Worm (Caenorhabditis elegans) whole organism, L4 larva: Measurements from ENCODE around the gene rpb-2.

Source experiments
- F10B5.3 ChIP-seq: sonication (generic microtip); optimal IDR thresholded peaks from 2 replicates; lab custom pipeline; 2016; ENCODE audit warnings: mild to moderate bottlenecking, missing genetic modification characterization, missing compliant biosample characterization
- F49E8.2 ChIP-seq: sonication (generic microtip); optimal IDR thresholded peaks from 2 replicates; lab custom pipeline; 2016; ENCODE audit warnings: missing compliant biosample characterization, mild to moderate bottlenecking, missing genetic modification characterization, borderline replicate concordance
- Y48G9A.11 ChIP-seq: fragments of 200-800 bp; sonication (Bioruptor generic); IDR thresholded peaks from 2 replicates; pipeline ENCODE4 v1.3.6; 2022; ENCODE audit warnings: missing genetic modification reagents, missing genetic modification characterization, missing compliant biosample characterization
- ZK337.2 ChIP-seq: fragments of 200-800 bp; sonication (Bioruptor generic); IDR thresholded peaks from 2 replicates; pipeline ENCODE4 v1.3.6; 2022; ENCODE audit warnings: missing genetic modification reagents, missing genetic modification characterization, missing compliant biosample characterization
- aha-1 ChIP-seq: fragments of 150-350 bp; peaks from one replicate; lab custom pipeline; 2014; ENCODE audit warnings: missing biosample characterization, missing genetic modification characterization
- arid-1 ChIP-seq: fragments of 200-800 bp; sonication (Bioruptor generic); conservative IDR thresholded peaks from 2 replicates; pipeline ENCODE4 v1.3.6; 2022; ENCODE audit warnings: missing genetic modification reagents, missing genetic modification characterization, missing compliant biosample characterization
- ceh-20 ChIP-seq: fragments of 200-800 bp; sonication (Bioruptor generic); IDR thresholded peaks from 2 replicates; pipeline ENCODE4 v1.3.6; 2022; ENCODE audit warnings: missing genetic modification reagents, missing genetic modification characterization, missing compliant biosample characterization
- ceh-62 ChIP-seq: sonication (generic microtip); optimal IDR thresholded peaks from 2 replicates; lab custom pipeline; 2017; ENCODE audit warnings: missing biosample characterization, missing genetic modification characterization
- ceh-82 ChIP-seq: sonication (generic microtip); optimal IDR thresholded peaks from 2 replicates; lab custom pipeline; 2017; ENCODE audit warnings: missing biosample characterization, missing genetic modification characterization
- ctbp-1 ChIP-seq: fragments of 200-800 bp; sonication (Bioruptor generic); IDR thresholded peaks from 2 replicates; pipeline ENCODE4 v1.3.6; 2022; ENCODE audit warnings: missing genetic modification reagents, missing genetic modification characterization, missing compliant biosample characterization
- daf-19 ChIP-seq: fragments of 200-800 bp; sonication (Bioruptor generic); conservative IDR thresholded peaks from 2 replicates; pipeline ENCODE4 v1.3.6; 2022; ENCODE audit warnings: missing genetic modification characterization, missing compliant biosample characterization
- dmd-9 ChIP-seq: fragments of 200-800 bp; sonication (Bioruptor generic); IDR thresholded peaks from 2 replicates; pipeline ENCODE4 v1.3.6; 2022; ENCODE audit warnings: missing genetic modification reagents, missing genetic modification characterization, missing compliant biosample characterization
- duxl-1 ChIP-seq: sonication (generic microtip); optimal IDR thresholded peaks from 2 replicates; lab custom pipeline; 2016; ENCODE audit warnings: mild to moderate bottlenecking, missing genetic modification characterization, moderate library complexity, missing compliant biosample characterization; ENCODE audit not compliant: poor library complexity
- fos-1 ChIP-seq: fragments of 150-350 bp; optimal IDR thresholded peaks from 2 replicates; lab custom pipeline; 2014; ENCODE audit warnings: missing biosample characterization, missing genetic modification characterization
- hif-1 ChIP-seq, 2 experiments: sonication (generic microtip); optimal IDR thresholded peaks; 2 replicates each; lab custom pipeline; 2016 to 2017; ENCODE audit warnings: missing compliant biosample characterization in 2 of 2, missing genetic modification characterization in 2 of 2, missing genetic modification reagents in 2 of 2, missing genotype in 2 of 2, mild to moderate bottlenecking in 1 of 2
- hlh-30 ChIP-seq: sonication (generic microtip); optimal IDR thresholded peaks from 2 replicates; lab custom pipeline; 2017; ENCODE audit warnings: antibody characterized with exemption, mild to moderate bottlenecking, missing genetic modification characterization, missing compliant biosample characterization; ENCODE audit not compliant: insufficient read depth
- jun-1 ChIP-seq: fragments of 150-350 bp; optimal IDR thresholded peaks from 2 replicates; lab custom pipeline; 2014; ENCODE audit warnings: missing biosample characterization, missing genetic modification reagents, missing genetic modification characterization
- lim-7 ChIP-seq: fragments of 200-800 bp; sonication (Bioruptor generic); IDR thresholded peaks from 2 replicates; pipeline ENCODE4 v1.3.6; 2022; ENCODE audit warnings: missing genetic modification characterization, missing compliant biosample characterization
- lin-1 ChIP-seq: fragments of 200-800 bp; sonication (Bioruptor generic); IDR thresholded peaks from 2 replicates; pipeline ENCODE4 v1.3.6; 2022; ENCODE audit warnings: missing genetic modification reagents, missing genetic modification characterization, missing compliant biosample characterization
- lin-13 ChIP-seq: fragments of 150-350 bp; optimal IDR thresholded peaks from 2 replicates; lab custom pipeline; 2014; ENCODE audit warnings: missing biosample characterization, missing genetic modification reagents, missing genetic modification characterization
- lin-15B ChIP-seq: fragments of 150-350 bp; sonication (generic microtip); optimal IDR thresholded peaks from 3 replicates; lab custom pipeline; 2014; ENCODE audit warnings: missing biosample characterization, missing genetic modification characterization
- lin-38 ChIP-seq: fragments of 200-800 bp; sonication (Bioruptor generic); IDR thresholded peaks from 2 replicates; pipeline ENCODE4 v1.3.6; 2022; ENCODE audit warnings: missing genetic modification reagents, missing genetic modification characterization, missing compliant biosample characterization
- madf-9 ChIP-seq: fragments of 200-800 bp; sonication (Bioruptor generic); conservative IDR thresholded peaks from 2 replicates; pipeline ENCODE4 v1.3.6; 2022; ENCODE audit warnings: missing genetic modification reagents, missing genetic modification characterization, missing compliant biosample characterization
- mes-2 ChIP-seq: sonication (generic microtip); optimal IDR thresholded peaks from 2 replicates; lab custom pipeline; 2016; ENCODE audit warnings: missing genotype, mild to moderate bottlenecking, missing genetic modification characterization, missing compliant biosample characterization; ENCODE audit not compliant: poor library complexity, severe bottlenecking
- mxl-2 ChIP-seq: fragments of 200-800 bp; sonication (Bioruptor generic); conservative IDR thresholded peaks from 2 replicates; pipeline ENCODE4 v1.3.6; 2022; ENCODE audit warnings: missing genetic modification reagents, missing genetic modification characterization, missing compliant biosample characterization
- mxl-3 ChIP-seq: fragments of 200-800 bp; sonication (Bioruptor generic); optimal IDR thresholded peaks from 2 replicates; lab custom pipeline; 2018; ENCODE audit warnings: mild to moderate bottlenecking, missing genetic modification characterization, missing compliant biosample characterization
- nhr-10 ChIP-seq: fragments of 150-350 bp; optimal IDR thresholded peaks from 2 replicates; lab custom pipeline; 2014; ENCODE audit warnings: missing biosample characterization, missing genetic modification characterization
- nhr-102 ChIP-seq: sonication (generic microtip); optimal IDR thresholded peaks from 2 replicates; lab custom pipeline; 2016; ENCODE audit warnings: mild to moderate bottlenecking, missing genetic modification characterization, moderate library complexity, missing compliant biosample characterization
- nhr-11 ChIP-seq: fragments of 150-350 bp; optimal IDR thresholded peaks from 2 replicates; lab custom pipeline; 2014; ENCODE audit warnings: missing biosample characterization, missing genetic modification characterization
- nhr-111 ChIP-seq: fragments of 200-800 bp; sonication (Bioruptor generic); optimal IDR thresholded peaks from 2 replicates; lab custom pipeline; 2018; ENCODE audit warnings: mild to moderate bottlenecking, missing genetic modification characterization, missing compliant biosample characterization
- nhr-25 ChIP-seq: sonication (generic microtip); optimal IDR thresholded peaks from 2 replicates; lab custom pipeline; 2017; ENCODE audit warnings: missing genetic modification characterization, mild to moderate bottlenecking, missing compliant biosample characterization, antibody characterized with exemption, moderate library complexity, borderline replicate concordance; ENCODE audit not compliant: insufficient read depth
- nhr-28 ChIP-seq: fragments of 150-350 bp; optimal IDR thresholded peaks from 2 replicates; lab custom pipeline; 2014; ENCODE audit warnings: missing biosample characterization, missing genetic modification characterization
- nhr-41 ChIP-seq: fragments of 200-800 bp; sonication (Bioruptor generic); IDR thresholded peaks from 2 replicates; pipeline ENCODE4 v1.3.6; 2022; ENCODE audit warnings: missing genetic modification reagents, missing genetic modification characterization, missing compliant biosample characterization
- nhr-6 ChIP-seq: fragments of 150-350 bp; optimal IDR thresholded peaks from 2 replicates; lab custom pipeline; 2014; ENCODE audit warnings: missing biosample characterization, missing genetic modification characterization
- nhr-76 ChIP-seq: fragments of 150-350 bp; optimal IDR thresholded peaks from 2 replicates; lab custom pipeline; 2014; ENCODE audit warnings: missing biosample characterization, missing genetic modification characterization
- php-3 ChIP-seq: fragments of 200-800 bp; sonication (Bioruptor generic); IDR thresholded peaks from 2 replicates; pipeline ENCODE4 v1.3.6; 2022; ENCODE audit warnings: missing genetic modification reagents, missing genetic modification characterization, missing compliant biosample characterization
- pqm-1 ChIP-seq: sonication (generic microtip); optimal IDR thresholded peaks from 2 replicates; lab custom pipeline; 2017; ENCODE audit warnings: missing biosample characterization, missing genetic modification characterization
- rbr-2 ChIP-seq: sonication (generic microtip); optimal IDR thresholded peaks from 2 replicates; lab custom pipeline; 2016; ENCODE audit warnings: missing genotype, missing genetic modification characterization, missing compliant biosample characterization
- saeg-2 ChIP-seq: fragments of 200-800 bp; sonication (Bioruptor generic); IDR thresholded peaks from 2 replicates; pipeline ENCODE4 v1.3.6; 2022; ENCODE audit warnings: missing genetic modification reagents, missing genetic modification characterization, missing compliant biosample characterization
- sdz-12 ChIP-seq: fragments of 200-800 bp; sonication (Bioruptor generic); optimal IDR thresholded peaks from 2 replicates; lab custom pipeline; 2018; ENCODE audit warnings: mild to moderate bottlenecking, missing genetic modification characterization, missing compliant biosample characterization
- skn-1 ChIP-seq: fragments of 150-350 bp; optimal IDR thresholded peaks from 2 replicates; lab custom pipeline; 2014; ENCODE audit warnings: missing biosample characterization, missing genetic modification characterization
- snpc-1.2 ChIP-seq: fragments of 200-800 bp; sonication (Bioruptor generic); IDR thresholded peaks from 2 replicates; pipeline ENCODE4 v1.3.6; 2022; ENCODE audit warnings: missing genetic modification reagents, missing genetic modification characterization, missing compliant biosample characterization
- spr-1 ChIP-seq: sonication (generic microtip); optimal IDR thresholded peaks from 2 replicates; lab custom pipeline; 2016; ENCODE audit warnings: mild to moderate bottlenecking, missing genetic modification characterization, missing compliant biosample characterization
- tra-1 ChIP-seq: fragments of 200-800 bp; sonication (Bioruptor generic); IDR thresholded peaks from 2 replicates; pipeline ENCODE4 v1.3.6; 2022; ENCODE audit warnings: missing genetic modification reagents, missing genetic modification characterization, missing compliant biosample characterization
- unc-62 ChIP-seq, 3 experiments: fragments of 150-350 bp in 1 of 3; sonication (generic microtip); optimal IDR thresholded peaks in 2 of 3; peaks in 1 of 3; 1 replicate in 1 of 3; 2 replicates in 2 of 3; lab custom pipeline; 2014 to 2017; ENCODE audit warnings: missing biosample characterization in 3 of 3, missing genetic modification characterization in 3 of 3, missing genetic modification reagents in 3 of 3, missing genotype in 1 of 3
- vab-7 ChIP-seq: fragments of 200-800 bp; sonication (Bioruptor generic); IDR thresholded peaks from 2 replicates; pipeline ENCODE4 v1.3.6; 2022; ENCODE audit warnings: missing genetic modification reagents, missing genetic modification characterization, missing compliant biosample characterization
- zag-1 ChIP-seq: fragments of 150-350 bp; optimal IDR thresholded peaks from 2 replicates; lab custom pipeline; 2014; ENCODE audit warnings: missing biosample characterization, missing genetic modification characterization
- zfp-3 ChIP-seq: fragments of 200-800 bp; sonication (Bioruptor generic); conservative IDR thresholded peaks from 2 replicates; pipeline ENCODE4 v1.3.6; 2022; ENCODE audit warnings: missing genetic modification reagents, missing genetic modification characterization, missing compliant biosample characterization
- zip-11 ChIP-seq: fragments of 200-800 bp; sonication (Bioruptor generic); IDR thresholded peaks from 2 replicates; pipeline ENCODE4 v1.3.6; 2022; ENCODE audit warnings: missing genetic modification characterization, missing compliant biosample characterization
- ztf-11 ChIP-seq: fragments of 150-350 bp; optimal IDR thresholded peaks from 2 replicates; lab custom pipeline; 2014; ENCODE audit warnings: missing biosample characterization, missing genetic modification characterization

Gene rpb-2

DNA sequence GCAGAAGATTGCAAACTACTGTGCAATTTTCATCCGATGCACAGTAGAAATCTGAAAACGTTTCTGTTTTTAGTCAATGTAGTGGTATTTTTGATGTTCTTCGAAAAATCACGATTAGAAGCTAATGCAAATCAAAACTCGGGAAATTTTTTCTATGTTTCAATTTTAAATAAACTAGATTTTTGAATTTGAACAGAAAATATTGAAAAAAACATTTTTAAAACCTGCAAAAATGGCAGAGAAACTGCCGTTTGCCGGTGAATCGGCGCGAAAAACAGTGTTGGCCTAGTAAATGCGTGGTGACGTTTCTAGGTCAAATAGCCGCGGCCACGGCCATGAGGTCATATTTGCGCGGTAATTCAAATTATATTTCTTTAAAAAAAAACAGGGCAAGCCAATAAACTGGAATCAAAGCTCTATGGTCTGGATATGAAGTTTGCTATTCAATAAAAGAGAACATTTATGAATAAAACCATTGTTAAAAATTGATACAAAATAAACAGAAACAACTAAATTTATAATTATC, 9.2 kb upstream of the rpb-2 start, which contains the start of gene set-2 (continued):
- no peak for TF ChIP-seq snpc-1.2
- TF ChIP-seq fos-1 (tag; lab: Kevin White, UChicago): no peak
- TF ChIP-seq arid-1 (GFP tag; lab: Robert Waterston, UW): peak; percentile 63
- peak; percentile 44 for TF ChIP-seq F49E8.2 (tag; lab: Kevin White, UChicago)
- 0 out of 2 replicates have a peak, but pooled peaks have one; percentile 18 for TF ChIP-seq vab-7
- peak; percentile 29 for TF ChIP-seq nhr-102 (tag; lab: Kevin White, UChicago)
- no peak for TF ChIP-seq nhr-111 (GFP tag; lab: Kevin White, UChicago)
- TF ChIP-seq lim-7 (GFP tag; lab: Robert Waterston, UW): no peak
- TF ChIP-seq sdz-12 (GFP tag; lab: Kevin White, UChicago): no peak
- peak; percentile 64 for TF ChIP-seq duxl-1
- TF ChIP-seq nhr-25 (tag; lab: Kevin White, UChicago): no peak
- TF ChIP-seq php-3 (GFP tag; lab: Robert Waterston, UW): no peak
- no peak for TF ChIP-seq unc-62 (GFP tag; optimal IDR thresholded peaks at IDR 0.05 in 1 of 2; lab: Kevin White, UChicago)
- TF ChIP-seq unc-62 (tag; optimal IDR thresholded peaks at IDR 0.05; lab: Kevin White, UChicago): no peak
- no peak for TF ChIP-seq ceh-82
- no peak for TF ChIP-seq spr-1 (tag; lab: Kevin White, UChicago)
- peak; percentile 47 for TF ChIP-seq hlh-30 (tag; lab: Kevin White, UChicago)
- TF ChIP-seq nhr-76 (tag; lab: Kevin White, UChicago): no peak
- no peak for TF ChIP-seq nhr-10 (tag; lab: Kevin White, UChicago)
- TF ChIP-seq hif-1 (tag; optimal IDR thresholded peaks at IDR 0.05; lab: Kevin White, UChicago): peak in 1 of 2 experiments; percentile 89
- peak; percentile 23 for TF ChIP-seq rbr-2
- TF ChIP-seq zfp-3 (GFP tag; lab: Robert Waterston, UW): 0 out of 2 replicates have a peak, but pooled peaks have one; percentile 17
- TF ChIP-seq aha-1 (tag; lab: Kevin White, UChicago): peak; percentile 91
- TF ChIP-seq tra-1: no peak
- no peak for TF ChIP-seq ztf-11 (tag; lab: Kevin White, UChicago)
- TF ChIP-seq jun-1 (tag; lab: Kevin White, UChicago): no peak
- no peak for TF ChIP-seq skn-1 (tag; lab: Kevin White, UChicago)
- no peak for TF ChIP-seq pqm-1 (tag; lab: Kevin White, UChicago)
- TF ChIP-seq lin-1 (GFP tag; lab: Robert Waterston, UW): no peak
- no peak for TF ChIP-seq nhr-41 (GFP tag; lab: Robert Waterston, UW)
- no peak for TF ChIP-seq mxl-2 (GFP tag; lab: Robert Waterston, UW)
- TF ChIP-seq madf-9 (GFP tag; lab: Robert Waterston, UW): 0 out of 2 replicates have a peak, but pooled peaks have one; percentile 20
- peak; percentile 90 for TF ChIP-seq dmd-9 (GFP tag; lab: Robert Waterston, UW)
- peak; percentile 43 for TF ChIP-seq mxl-3
- TF ChIP-seq saeg-2 (GFP tag; lab: Robert Waterston, UW): no peak
- TF ChIP-seq F10B5.3 (tag; lab: Kevin White, UChicago): no peak
- TF ChIP-seq zag-1 (tag; lab: Kevin White, UChicago): no peak
- TF ChIP-seq nhr-28 (tag; lab: Kevin White, UChicago): no peak
- TF ChIP-seq lin-15B: no peak
- no peak for TF ChIP-seq ceh-62 (tag; lab: Kevin White, UChicago)
- peak; percentile 89 for TF ChIP-seq ZK337.2 (GFP tag; lab: Robert Waterston, UW)
- TF ChIP-seq Y48G9A.11: peak; percentile 68
- peak; percentile 75 for TF ChIP-seq lin-38
- no peak for TF ChIP-seq daf-19
- TF ChIP-seq ceh-20 (GFP tag; lab: Robert Waterston, UW): peak; percentile 47; the same call in 1 of the 2 replicates
- TF ChIP-seq zip-11 (GFP tag; lab: Robert Waterston, UW): no peak
- TF ChIP-seq lin-13 (GFP tag; lab: Kevin White, UChicago): peak; percentile 42
- TF ChIP-seq mes-2: peak; percentile 99
- no peak for TF ChIP-seq nhr-6
- TF ChIP-seq ctbp-1 (GFP tag; lab: Robert Waterston, UW): no peak
- no peak for TF ChIP-seq nhr-11
